Fruit fly (Drosophila melanogaster) whole organism, embryonic: Measurements from ENCODE around the gene SKIP.

Source experiments
- Antp ChIP-seq: fragments of 200-800 bp; sonication (Bioruptor generic); optimal IDR thresholded peaks from 3 replicates; lab custom pipeline; 2016; ENCODE audit warnings: missing biosample characterization, missing genetic modification characterization
- Awh ChIP-seq: fragments of 200-800 bp; sonication (Bioruptor generic); IDR thresholded peaks from 2 replicates; pipeline ENCODE4, ENCODE4 v1.3.6; 2022; ENCODE audit warnings: missing biosample characterization, missing genetic modification characterization
- B-H2 ChIP-seq: fragments of 200-800 bp; sonication (Bioruptor generic); optimal IDR thresholded peaks from 2 replicates; lab custom pipeline; 2018; ENCODE audit warnings: missing biosample characterization, mild to moderate bottlenecking, missing genetic modification characterization
- CG10462 ChIP-seq: fragments of 200-800 bp; sonication (Bioruptor generic); optimal IDR thresholded peaks from 2 replicates; lab custom pipeline; 2016; ENCODE audit warnings: missing biosample characterization, missing genetic modification characterization
- CG11560 ChIP-seq: fragments of 200-800 bp; sonication (Bioruptor generic); IDR thresholded peaks from 3 replicates; pipeline ENCODE4 v1.3.6; 2022; ENCODE audit warnings: missing biosample characterization, missing genetic modification characterization
- CG11695 ChIP-seq: fragments of 200-800 bp; sonication (Bioruptor generic); IDR thresholded peaks from 3 replicates; pipeline ENCODE4 v1.3.6; 2022; ENCODE audit warnings: missing biosample characterization, missing genetic modification characterization
- CG12104 ChIP-seq: fragments of 200-800 bp; sonication (Bioruptor generic); optimal IDR thresholded peaks from 3 replicates; lab custom pipeline; 2016; ENCODE audit warnings: missing biosample characterization, missing genetic modification characterization
- CG13624 ChIP-seq: fragments of 200-800 bp; sonication (Bioruptor generic); optimal IDR thresholded peaks from 2 replicates; lab custom pipeline; 2016; ENCODE audit warnings: missing biosample characterization, missing genetic modification characterization
- CG15696 ChIP-seq: fragments of 200-800 bp; sonication (Bioruptor generic); optimal IDR thresholded peaks from 2 replicates; lab custom pipeline; 2019; ENCODE audit warnings: missing biosample characterization, mild to moderate bottlenecking, missing genetic modification characterization, moderate library complexity
- CG17359 ChIP-seq: fragments of 200-800 bp; sonication (Bioruptor generic); optimal IDR thresholded peaks from 3 replicates; lab custom pipeline; 2018; ENCODE audit warnings: missing biosample characterization, mild to moderate bottlenecking, missing genetic modification characterization, moderate library complexity
- CG2202 ChIP-seq: fragments of 200-800 bp; sonication (Bioruptor generic); optimal IDR thresholded peaks from 2 replicates; lab custom pipeline; 2018; ENCODE audit warnings: missing biosample characterization, mild to moderate bottlenecking, missing genetic modification characterization
- CG31365 ChIP-seq: fragments of 200-800 bp; sonication (Bioruptor generic); optimal IDR thresholded peaks from 2 replicates; lab custom pipeline; 2018; ENCODE audit warnings: missing biosample characterization, mild to moderate bottlenecking, missing genetic modification characterization
- CG31441 ChIP-seq: fragments of 200-800 bp; sonication (Bioruptor generic); IDR thresholded peaks from 2 replicates; pipeline ENCODE4 v1.3.6; 2022; ENCODE audit warnings: missing biosample characterization, missing genetic modification characterization
- CG32767 ChIP-seq: fragments of 200-800 bp; sonication (Bioruptor generic); IDR thresholded peaks from 2 replicates; pipeline ENCODE4 v1.3.6; 2022; ENCODE audit warnings: missing biosample characterization, missing genetic modification characterization
- CG3407 ChIP-seq: fragments of 200-800 bp; sonication (Bioruptor generic); optimal IDR thresholded peaks from 2 replicates; lab custom pipeline; 2018; ENCODE audit warnings: missing biosample characterization, mild to moderate bottlenecking, missing genetic modification characterization
- CG3847 ChIP-seq: fragments of 200-800 bp; sonication (Bioruptor generic); IDR thresholded peaks from 2 replicates; pipeline ENCODE4 v1.3.6; 2022; ENCODE audit warnings: missing biosample characterization, missing genetic modification characterization
- CG4707 ChIP-seq: fragments of 200-800 bp; sonication (Bioruptor generic); optimal IDR thresholded peaks from 2 replicates; lab custom pipeline; 2018; ENCODE audit warnings: missing biosample characterization, mild to moderate bottlenecking, missing genetic modification characterization, moderate library complexity
- CG5180 ChIP-seq: fragments of 200-800 bp; sonication (Bioruptor generic); optimal IDR thresholded peaks from 3 replicates; lab custom pipeline; 2017; ENCODE audit warnings: missing biosample characterization, missing genetic modification characterization, mild to moderate bottlenecking, moderate library complexity, missing genetic modification reagents
- CG7786 ChIP-seq: fragments of 200-800 bp; sonication (Bioruptor generic); optimal IDR thresholded peaks from 2 replicates; lab custom pipeline; 2016; ENCODE audit warnings: missing biosample characterization, missing genetic modification characterization
- CG8924 ChIP-seq: fragments of 200-800 bp; optimal IDR thresholded peaks from 3 replicates; lab custom pipeline; 2019; ENCODE audit warnings: missing biosample characterization, mild to moderate bottlenecking, missing genetic modification characterization, moderate library complexity
- CG8944 ChIP-seq: fragments of 200-800 bp; sonication (Bioruptor generic); optimal IDR thresholded peaks from 3 replicates; lab custom pipeline; 2016; ENCODE audit warnings: missing biosample characterization, missing genetic modification characterization
- CHES-1-like ChIP-seq: fragments of 200-800 bp; sonication (Bioruptor generic); optimal IDR thresholded peaks from 2 replicates; lab custom pipeline; 2016; ENCODE audit warnings: missing biosample characterization, missing genetic modification characterization
- Gug ChIP-seq: fragments of 200-800 bp; sonication (Bioruptor generic); IDR thresholded peaks from 4 replicates; pipeline ENCODE4 v1.3.6; 2022; ENCODE audit warnings: missing biosample characterization, missing genetic modification characterization
- Hand ChIP-seq: fragments of 200-800 bp; sonication (Bioruptor generic); optimal IDR thresholded peaks from 2 replicates; lab custom pipeline; 2017; ENCODE audit warnings: mild to moderate bottlenecking, missing biosample characterization, missing genetic modification reagents, missing genetic modification characterization
- Lim3 ChIP-seq: fragments of 200-800 bp; sonication (Bioruptor generic); IDR thresholded peaks from 2 replicates; pipeline ENCODE4 v1.3.6; 2022; ENCODE audit warnings: missing biosample characterization, missing genetic modification characterization
- Myb ChIP-seq: fragments of 200-800 bp; sonication (Bioruptor generic); optimal IDR thresholded peaks from 2 replicates; lab custom pipeline; 2016; ENCODE audit warnings: missing biosample characterization, missing genetic modification characterization
- Sry-β ChIP-seq: fragments of 200-800 bp; sonication (Bioruptor generic); optimal IDR thresholded peaks from 2 replicates; lab custom pipeline; 2018; ENCODE audit warnings: missing biosample characterization, mild to moderate bottlenecking, missing genetic modification characterization, moderate library complexity
- Usf ChIP-seq: fragments of 200-800 bp; sonication (Bioruptor generic); optimal IDR thresholded peaks from 2 replicates; lab custom pipeline; 2017; ENCODE audit warnings: missing genotype, missing biosample characterization, missing genetic modification characterization
- abd-A ChIP-seq: fragments of 200-800 bp; sonication (Bioruptor generic); optimal IDR thresholded peaks from 3 replicates; lab custom pipeline; 2019; ENCODE audit warnings: missing biosample characterization, mild to moderate bottlenecking, missing genetic modification characterization, moderate library complexity
- ara ChIP-seq: fragments of 200-800 bp; sonication (Bioruptor generic); IDR thresholded peaks from 2 replicates; pipeline ENCODE4 v1.3.6; 2022; ENCODE audit warnings: missing biosample characterization, missing genetic modification characterization
- ato ChIP-seq: fragments of 200-800 bp; sonication (Bioruptor generic); IDR thresholded peaks from 2 replicates; pipeline ENCODE4 v1.3.6; 2022; ENCODE audit warnings: missing biosample characterization, missing genetic modification characterization; ENCODE audit not compliant: partially characterized antibody
- esg ChIP-seq: fragments of 200-800 bp; sonication (Bioruptor generic); conservative IDR thresholded peaks from 2 replicates; pipeline ENCODE4 v1.3.6; 2022; ENCODE audit warnings: missing biosample characterization, missing genetic modification characterization
- eve ChIP-seq, 2 experiments: fragments of >200 bp; optimal IDR thresholded peaks; 2 replicates each; lab custom pipeline; 2017; ENCODE audit warnings: missing biosample characterization in 2 of 2, missing genetic modification characterization in 2 of 2
- fru ChIP-seq: fragments of >200 bp; optimal IDR thresholded peaks from 2 replicates; lab custom pipeline; 2017
- gce ChIP-seq: fragments of 200-800 bp; sonication (Bioruptor generic); IDR thresholded peaks from 3 replicates; pipeline ENCODE4 v1.3.6; 2022; ENCODE audit warnings: missing biosample characterization, missing genetic modification characterization
- gro ChIP-seq: fragments of 200-800 bp; sonication (Bioruptor generic); optimal IDR thresholded peaks from 2 replicates; lab custom pipeline; 2016; ENCODE audit warnings: missing biosample characterization, missing genetic modification characterization
- hb ChIP-seq: fragments of 200-800 bp; sonication (Bioruptor generic); IDR thresholded peaks from 3 replicates; pipeline ENCODE4 v1.3.6; 2022; ENCODE audit warnings: missing biosample characterization, missing genetic modification characterization; ENCODE audit not compliant: partially characterized antibody
- hkb ChIP-seq, 2 experiments: fragments of 200-800 bp in 1 of 2; fragments of >200 bp in 1 of 2; sonication (Bioruptor generic) in 1 of 2; IDR thresholded peaks in 1 of 2; optimal IDR thresholded peaks in 1 of 2; 2 replicates each; pipeline versions ENCODE4 v1.3.6 to Lab custom; 2017 to 2022; ENCODE audit warnings: missing biosample characterization in 1 of 2, missing genetic modification characterization in 1 of 2
- hth ChIP-seq: fragments of >200 bp; optimal IDR thresholded peaks from 2 replicates; lab custom pipeline; 2017; ENCODE audit warnings: inconsistent platforms
- insv ChIP-seq, 2 experiments: fragments of 200-800 bp; sonication (Bioruptor generic); optimal IDR thresholded peaks; 3 replicates each; lab custom pipeline; 2016 to 2018; ENCODE audit warnings: missing biosample characterization in 2 of 2, missing genetic modification characterization in 2 of 2
- kah ChIP-seq: fragments of 200-800 bp; sonication (Bioruptor generic); optimal IDR thresholded peaks from 2 replicates; lab custom pipeline; 2018; ENCODE audit warnings: missing biosample characterization, mild to moderate bottlenecking, missing genetic modification characterization
- lbe ChIP-seq: fragments of 200-800 bp; sonication (Bioruptor generic); optimal IDR thresholded peaks from 2 replicates; lab custom pipeline; 2016; ENCODE audit warnings: missing biosample characterization, mild to moderate bottlenecking, missing genetic modification characterization
- lilli ChIP-seq: fragments of 200-800 bp; sonication (Bioruptor generic); optimal IDR thresholded peaks from 3 replicates; lab custom pipeline; 2016; ENCODE audit warnings: missing biosample characterization, missing genetic modification characterization
- nerfin-1 ChIP-seq: fragments of 200-800 bp; sonication (Bioruptor generic); optimal IDR thresholded peaks from 3 replicates; lab custom pipeline; 2019; ENCODE audit warnings: missing biosample characterization, mild to moderate bottlenecking, missing genetic modification characterization, moderate library complexity
- odd ChIP-seq: fragments of 200-800 bp; sonication (Bioruptor generic); optimal IDR thresholded peaks from 2 replicates; lab custom pipeline; 2017; ENCODE audit warnings: missing biosample characterization, mild to moderate bottlenecking, missing genetic modification characterization
- onecut ChIP-seq: fragments of 200-800 bp; sonication (Bioruptor generic); IDR thresholded peaks from 2 replicates; pipeline ENCODE4 v1.3.6; 2022; ENCODE audit warnings: missing biosample characterization, missing genetic modification characterization
- run ChIP-seq: fragments of 200-800 bp; sonication (Bioruptor generic); optimal IDR thresholded peaks from 3 replicates; lab custom pipeline; 2018; ENCODE audit warnings: missing biosample characterization, mild to moderate bottlenecking, missing genetic modification characterization
- slp2 ChIP-seq: fragments of 200-800 bp; sonication (Bioruptor generic); optimal IDR thresholded peaks from 2 replicates; lab custom pipeline; 2016; ENCODE audit warnings: missing biosample characterization, missing genetic modification characterization
- tgo ChIP-seq: fragments of 200-800 bp; sonication (Bioruptor generic); IDR thresholded peaks from 3 replicates; pipeline ENCODE4 v1.3.6; 2022; ENCODE audit warnings: missing biosample characterization, missing genetic modification characterization
- zen2 ChIP-seq: fragments of 200-800 bp; sonication (Bioruptor generic); IDR thresholded peaks from 3 replicates; pipeline ENCODE4 v1.3.6; 2022; ENCODE audit warnings: missing biosample characterization, missing genetic modification characterization; ENCODE audit not compliant: partially characterized antibody

Gene SKIP

DNA sequence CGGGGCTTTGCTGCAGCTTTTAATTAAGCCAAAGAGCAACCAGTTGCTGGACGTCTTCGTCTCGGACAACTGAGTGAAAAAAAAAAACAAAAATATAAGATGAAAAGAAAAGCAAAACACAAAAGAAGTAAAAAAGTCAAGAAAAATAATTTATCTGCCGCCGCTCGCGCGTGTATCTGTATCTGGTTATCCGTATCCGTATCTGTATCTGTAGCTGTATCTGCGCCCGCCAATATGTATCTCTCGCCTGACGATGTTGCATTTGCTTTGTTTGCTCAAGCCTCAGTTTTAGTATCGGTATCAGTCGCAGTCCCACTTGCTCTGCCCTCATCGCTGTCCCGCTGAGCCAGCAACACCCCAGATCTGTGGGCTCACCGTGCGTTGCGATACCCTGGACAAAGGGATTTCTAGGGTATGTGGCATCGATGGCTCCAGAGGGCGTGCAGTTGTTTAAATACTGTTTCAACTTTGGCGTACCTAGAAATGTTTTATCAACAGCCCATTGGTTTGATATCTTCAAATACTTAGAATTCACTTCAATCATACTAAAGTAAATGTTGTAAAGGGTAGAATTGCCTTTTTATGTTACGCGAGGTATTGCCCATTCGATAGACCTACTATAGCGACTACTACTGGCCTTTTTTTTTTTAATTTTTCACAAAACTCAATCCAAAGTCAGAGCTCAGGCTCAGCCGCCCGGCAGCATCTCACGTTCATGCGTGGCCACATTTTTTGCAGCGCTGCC, 62.0 kb downstream of the SKIP start (continued):
- TF ChIP-seq CG11560: no peak
- no peak for TF ChIP-seq hkb (optimal IDR thresholded peaks at IDR 0.05; lab: Kevin White, UChicago)
- TF ChIP-seq hkb (GFP tag; IDR thresholded peaks at IDR 0.05; lab: Robert Waterston, UW): peak; percentile 50; the same call in 1 of the 2 replicates
- TF ChIP-seq nerfin-1 (tag; lab: Kevin White, UChicago): no peak
- no peak for TF ChIP-seq zen2
- 0 out of 2 replicates have a peak, but pooled peaks have one; percentile 23 for TF ChIP-seq ara (GFP tag; lab: Robert Waterston, UW)
- TF ChIP-seq CG12104: no peak
- no peak for TF ChIP-seq Sry-β (GFP tag; lab: Kevin White, UChicago)
- TF ChIP-seq CG2202 (tag; lab: Kevin White, UChicago): no peak
- no peak for TF ChIP-seq Antp (GFP tag; lab: Kevin White, UChicago)
- no peak for TF ChIP-seq CG4707 (GFP tag; lab: Kevin White, UChicago)
- TF ChIP-seq CG31441 (GFP tag; lab: Robert Waterston, UW): peak; percentile 36; the same call in 1 of the 2 replicates
- TF ChIP-seq slp2: no peak
- no peak for TF ChIP-seq CG13624 (GFP tag; lab: Kevin White, UChicago)
- no peak for TF ChIP-seq CG11695 (GFP tag; lab: Robert Waterston, UW)
- TF ChIP-seq Gug (GFP tag; lab: Robert Waterston, UW): 0 out of 4 replicates have a peak, but pooled peaks have one; percentile 6
- TF ChIP-seq Lim3 (GFP tag; lab: Robert Waterston, UW): no peak
- TF ChIP-seq Usf (GFP tag; lab: Kevin White, UChicago): no peak
- no peak for TF ChIP-seq CG5180 (GFP tag; lab: Kevin White, UChicago)
- TF ChIP-seq gce (GFP tag; lab: Robert Waterston, UW): no peak
- TF ChIP-seq ato (GFP tag; lab: Robert Waterston, UW): no peak
- no peak for TF ChIP-seq B-H2 (GFP tag; lab: Kevin White, UChicago)
- TF ChIP-seq lilli (GFP tag; lab: Kevin White, UChicago): peak; percentile 3
- TF ChIP-seq eve (GFP tag; optimal IDR thresholded peaks at IDR 0.05; lab: Kevin White, UChicago): no peak
- no peak for TF ChIP-seq CG7786
- TF ChIP-seq CG8944 (GFP tag; lab: Kevin White, UChicago): no peak
- TF ChIP-seq CG8924 (tag; lab: Kevin White, UChicago): no peak
- TF ChIP-seq Hand (GFP tag; lab: Kevin White, UChicago): no peak
- no peak for TF ChIP-seq kah (GFP tag; lab: Kevin White, UChicago)
- no peak for TF ChIP-seq esg
- TF ChIP-seq run (tag; lab: Kevin White, UChicago): no peak
- TF ChIP-seq tgo (GFP tag; lab: Robert Waterston, UW): peak; percentile 49
- no peak for TF ChIP-seq hth (lab: Kevin White, UChicago)
- TF ChIP-seq Awh (GFP tag; lab: Robert Waterston, UW): 0 out of 2 replicates have a peak, but pooled peaks have one; percentile 27
- TF ChIP-seq CHES-1-like (GFP tag; lab: Kevin White, UChicago): no peak
- TF ChIP-seq CG10462 (GFP tag; lab: Kevin White, UChicago): no peak
- TF ChIP-seq gro (GFP tag; lab: Kevin White, UChicago): no peak
- TF ChIP-seq CG3407: no peak
- TF ChIP-seq fru (lab: Kevin White, UChicago): no peak
- no peak for TF ChIP-seq onecut (GFP tag; lab: Robert Waterston, UW)
- TF ChIP-seq CG3847 (GFP tag; lab: Robert Waterston, UW): no peak
- no peak for TF ChIP-seq insv (GFP tag; optimal IDR thresholded peaks at IDR 0.05; lab: Kevin White, UChicago)
- no peak for TF ChIP-seq CG15696 (tag; lab: Kevin White, UChicago)
- TF ChIP-seq CG31365 (tag; lab: Kevin White, UChicago): no peak
- TF ChIP-seq hb: no peak
- TF ChIP-seq Myb: no peak
- no peak for TF ChIP-seq abd-A (tag; lab: Kevin White, UChicago)
- peak; percentile 9; the same call in 1 of the 2 replicates for TF ChIP-seq CG32767 (GFP tag; lab: Robert Waterston, UW)
- TF ChIP-seq lbe: no peak
- TF ChIP-seq odd (GFP tag; lab: Kevin White, UChicago): no peak
- peak; percentile 23 for TF ChIP-seq CG17359
